Fruit fly (Drosophila melanogaster): ENCODE results near the gene CG15578.

CG15578 gene

DNA sequence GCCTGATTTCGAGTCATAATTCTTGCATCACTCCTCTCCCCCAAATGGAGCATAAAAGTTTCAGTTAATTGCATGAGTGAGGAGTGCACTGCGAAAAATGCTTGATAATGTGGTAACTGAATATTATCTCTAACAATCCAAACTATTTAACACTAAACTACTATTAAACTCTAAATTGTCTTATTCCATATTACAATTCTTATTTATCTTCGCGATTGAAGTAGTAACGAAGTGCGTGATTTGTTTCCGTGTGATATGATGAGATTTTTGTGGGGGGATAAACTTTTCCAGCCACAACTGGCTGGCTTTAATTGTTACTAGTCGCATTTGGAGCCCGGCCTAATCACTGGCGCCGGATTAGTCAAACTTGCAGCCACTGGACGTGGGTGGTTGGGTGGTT is 13.4 kb downstream of the CG15578 start (continued):
- peak in 1 of 2 experiments; percentile 30 for TF ChIP-seq Hr51 (GFP tag; optimal IDR thresholded peaks at IDR 0.05)
- no peak for TF ChIP-seq Hmx (GFP tag; optimal IDR thresholded peaks at IDR 0.05)
- TF ChIP-seq Drgx (GFP tag; IDR thresholded peaks at IDR 0.05) = peak; percentile 70; the same call in 1 of the 2 replicates
- no peak for TF ChIP-seq CG10431 (GFP tag; optimal IDR thresholded peaks at IDR 0.05)
- TF ChIP-seq hb (GFP tag; IDR thresholded peaks at IDR 0.05; ENCODE audit: partially characterized antibody) = no peak
- no peak for TF ChIP-seq CG16815 (GFP tag; optimal IDR thresholded peaks at IDR 0.05)
- TF ChIP-seq TFAM (GFP tag; optimal IDR thresholded peaks at IDR 0.05) = no peak
- no peak for TF ChIP-seq CHES-1-like (GFP tag; optimal IDR thresholded peaks at IDR 0.05)
- TF ChIP-seq unc-4 (GFP tag; IDR thresholded peaks at IDR 0.05; ENCODE audit: partially characterized antibody) = no peak
- TF ChIP-seq exex (tag; optimal IDR thresholded peaks at IDR 0.05) = no peak
- TF ChIP-seq CG3838 (GFP tag; optimal IDR thresholded peaks at IDR 0.05) = no peak
- TF ChIP-seq CG7839 (tag; optimal IDR thresholded peaks at IDR 0.05) = peak; percentile 4
- TF ChIP-seq gem (tag; optimal IDR thresholded peaks at IDR 0.05) = peak; percentile 39
- no peak for TF ChIP-seq al (GFP tag; IDR thresholded peaks at IDR 0.05)
- no peak for TF ChIP-seq Hand (GFP tag; optimal IDR thresholded peaks at IDR 0.05)
- TF ChIP-seq CG10267 (tag; optimal IDR thresholded peaks at IDR 0.05) = no peak
- TF ChIP-seq pzg (GFP tag; optimal IDR thresholded peaks at IDR 0.05) = no peak
- TF ChIP-seq odd (GFP tag; optimal IDR thresholded peaks at IDR 0.05) = no peak
- no peak for TF ChIP-seq HLH54F (GFP tag; optimal IDR thresholded peaks at IDR 0.05)
- TF ChIP-seq ase (GFP tag; IDR thresholded peaks at IDR 0.05) = no peak
- TF ChIP-seq NfI (GFP tag; optimal IDR thresholded peaks at IDR 0.05) = no peak
- TF ChIP-seq Sox102F (GFP tag; optimal IDR thresholded peaks at IDR 0.05) = peak; percentile 19
- peak; percentile 60 for TF ChIP-seq sens (GFP tag)
- no peak for TF ChIP-seq tio (GFP tag; optimal IDR thresholded peaks at IDR 0.05)
- TF ChIP-seq gro (GFP tag; optimal IDR thresholded peaks at IDR 0.05) = no peak
- no peak for TF ChIP-seq fd102C (GFP tag; optimal IDR thresholded peaks at IDR 0.05)
- peak; percentile 8 for TF ChIP-seq CG18599 (GFP tag; optimal IDR thresholded peaks at IDR 0.05)
- no peak for TF ChIP-seq CG10209 (GFP tag; optimal IDR thresholded peaks at IDR 0.05)
- TF ChIP-seq CG12769 (tag; optimal IDR thresholded peaks at IDR 0.05) = no peak
- TF ChIP-seq CG13894 (tag; optimal IDR thresholded peaks at IDR 0.05) = no peak
- TF ChIP-seq klu (GFP tag; IDR thresholded peaks at IDR 0.05) = no peak
- TF ChIP-seq CG8290 (GFP tag; optimal IDR thresholded peaks at IDR 0.05) = no peak
- peak in 1 of 2 experiments; percentile 25 for TF ChIP-seq CG8290 (tag; optimal IDR thresholded peaks at IDR 0.05)
- no peak for TF ChIP-seq Sin3A (optimal IDR thresholded peaks at IDR 0.05)
- peak; percentile 38 for TF ChIP-seq dmrt99B (tag; optimal IDR thresholded peaks at IDR 0.05)
- TF ChIP-seq tna (GFP tag; IDR thresholded peaks at IDR 0.05; ENCODE audit: partially characterized antibody) = no peak
- TF ChIP-seq CG43689 (GFP tag; IDR thresholded peaks at IDR 0.05) = no peak
- no peak for TF ChIP-seq slou (GFP tag; optimal IDR thresholded peaks at IDR 0.05)
- no peak for TF ChIP-seq CTCF (GFP tag; optimal IDR thresholded peaks at IDR 0.05)
- TF ChIP-seq Mrtf (GFP tag; IDR thresholded peaks at IDR 0.05) = no peak
- TF ChIP-seq Nf-YC (tag; optimal IDR thresholded peaks at IDR 0.05) = no peak
- no peak for TF ChIP-seq CG13123 (GFP tag; optimal IDR thresholded peaks at IDR 0.05)
- TF ChIP-seq eyg (GFP tag; optimal IDR thresholded peaks at IDR 0.05) = no peak
- TF ChIP-seq Ravus (GFP tag; IDR thresholded peaks at IDR 0.05) = no peak
- no peak for TF ChIP-seq C15 (GFP tag; IDR thresholded peaks at IDR 0.05)
- TF ChIP-seq CG3847 (GFP tag; IDR thresholded peaks at IDR 0.05) = no peak
- TF ChIP-seq Trl (optimal IDR thresholded peaks at IDR 0.05) = no peak
- no peak for TF ChIP-seq Trl (GFP tag; optimal IDR thresholded peaks at IDR 0.05)
- TF ChIP-seq CG11398 (GFP tag; optimal IDR thresholded peaks at IDR 0.05) = no peak
- no peak for TF ChIP-seq CG4707 (GFP tag; optimal IDR thresholded peaks at IDR 0.05)
- no peak for TF ChIP-seq Doc2 (GFP tag; IDR thresholded peaks at IDR 0.05)
- no peak for TF ChIP-seq fru (optimal IDR thresholded peaks at IDR 0.05)
- peak; percentile 22 for TF ChIP-seq CG11504 (tag; optimal IDR thresholded peaks at IDR 0.05)
- no peak for TF ChIP-seq CG7928 (GFP tag; optimal IDR thresholded peaks at IDR 0.05)

Data from whole organism, embryonic.